Fruit fly (Drosophila melanogaster): ENCODE measurements around the gene CG4617.
A peak's percentile ranks its signal among the peaks of the same experiment; 100 is the strongest.

CG4617 gene

dm6 chrX:7109793-7110606 is 5.7 kb upstream of the CG4617 start, which contains the start of gene fz4 (continued):
- TF ChIP-seq Ada2b (GFP tag; IDR thresholded peaks at IDR 0.05) (no peak), H2.0 (GFP tag; IDR thresholded peaks at IDR 0.05) (no peak), CG12299 (tag; optimal IDR thresholded peaks at IDR 0.05) (no peak), Dip3 (GFP tag; optimal IDR thresholded peaks at IDR 0.05) (no peak), Sry-δ (GFP tag; optimal IDR thresholded peaks at IDR 0.05) (peak; percentile 89), Sin3A (optimal IDR thresholded peaks at IDR 0.05) (peak; percentile 63), CG2712 (tag; optimal IDR thresholded peaks at IDR 0.05) (peak; percentile 12), CG31365 (tag; optimal IDR thresholded peaks at IDR 0.05) (no peak), btn (GFP tag; optimal IDR thresholded peaks at IDR 0.05) (no peak), eve (GFP tag; optimal IDR thresholded peaks at IDR 0.05) (no peak), HmgZ (tag; optimal IDR thresholded peaks at IDR 0.05) (no peak), lab (GFP tag; optimal IDR thresholded peaks at IDR 0.05) (peak; percentile 22), inv (GFP tag; IDR thresholded peaks at IDR 0.05; ENCODE audit: partially characterized antibody) (peak; percentile 69), Nf-YA (GFP tag; IDR thresholded peaks at IDR 0.05) (no peak), kay (GFP tag; optimal IDR thresholded peaks at IDR 0.05) (no peak), CG7357 (GFP tag; IDR thresholded peaks at IDR 0.05) (no peak), CHES-1-like (GFP tag; optimal IDR thresholded peaks at IDR 0.05) (no peak), CG17912 (GFP tag; optimal IDR thresholded peaks at IDR 0.05) (no peak), CG15479 (GFP tag; optimal IDR thresholded peaks at IDR 0.05) (no peak), CG12104 (GFP tag; optimal IDR thresholded peaks at IDR 0.05) (no peak), grau (tag; optimal IDR thresholded peaks at IDR 0.05) (no peak), CG5245 (GFP tag; optimal IDR thresholded peaks at IDR 0.05) (no peak), BtbVII (GFP tag; optimal IDR thresholded peaks at IDR 0.05) (no peak), CG10321 (GFP tag; IDR thresholded peaks at IDR 0.05) (no peak), CG17328 (GFP tag; IDR thresholded peaks at IDR 0.05) (no peak), usp (GFP tag; optimal IDR thresholded peaks at IDR 0.05) (no peak), sens-2 (GFP tag; IDR thresholded peaks at IDR 0.05) (no peak), her (GFP tag; optimal IDR thresholded peaks at IDR 0.05) (no peak), CG10543 (GFP tag; optimal IDR thresholded peaks at IDR 0.05) (no peak), CG6813 (GFP tag; optimal IDR thresholded peaks at IDR 0.05) (no peak), CG8924 (tag; optimal IDR thresholded peaks at IDR 0.05) (peak; percentile 27), CG10267 (tag; optimal IDR thresholded peaks at IDR 0.05) (peak; percentile 37), Six4 (GFP tag; optimal IDR thresholded peaks at IDR 0.05) (no peak), Dbx (GFP tag; IDR thresholded peaks at IDR 0.05) (no peak), Gug (GFP tag; IDR thresholded peaks at IDR 0.05) (no peak; the same call in 3 of the 4 replicates), nmo (GFP tag; optimal IDR thresholded peaks at IDR 0.05) (peak; percentile 30), CG8290 (GFP tag; optimal IDR thresholded peaks at IDR 0.05) (no peak), CG8290 (tag; optimal IDR thresholded peaks at IDR 0.05) (no peak), CG12659 (GFP tag; optimal IDR thresholded peaks at IDR 0.05) (peak; percentile 60), pnt (GFP tag; optimal IDR thresholded peaks at IDR 0.05) (no peak), pita (GFP tag; optimal IDR thresholded peaks at IDR 0.05) (no peak), amos (GFP tag; IDR thresholded peaks at IDR 0.05; ENCODE audit: partially characterized antibody) (peak; percentile 87), Tbp (GFP tag; optimal IDR thresholded peaks at IDR 0.05) (no peak), Nf-YB (GFP tag; optimal IDR thresholded peaks at IDR 0.05) (no peak), jumu (GFP tag; optimal IDR thresholded peaks at IDR 0.05) (no peak), Nf-YC (tag; optimal IDR thresholded peaks at IDR 0.05) (peak; percentile 4), chif (GFP tag; optimal IDR thresholded peaks at IDR 0.05) (no peak), Mrtf (GFP tag; IDR thresholded peaks at IDR 0.05) (no peak), CG10565 (GFP tag; optimal IDR thresholded peaks at IDR 0.05) (no peak), mld (GFP tag; IDR thresholded peaks at IDR 0.05; ENCODE audit: partially characterized antibody) (peak; percentile 69; the same call in 1 of the 3 replicates), CG14965 (GFP tag; optimal IDR thresholded peaks at IDR 0.05; ENCODE audit: borderline replicate concordance) (no peak)

Data from whole organism, embryonic.